Worm (Caenorhabditis elegans) whole organism, L3 larva: ENCODE results near the gene best-24.

Experiments used
- aly-2 ChIP-seq: fragments of 150-350 bp; optimal IDR thresholded peaks from 2 replicates; lab custom pipeline; 2014; ENCODE audit warnings: missing biosample characterization, missing genetic modification characterization
- ceh-16 ChIP-seq: sonication (generic microtip); optimal IDR thresholded peaks from 2 replicates; lab custom pipeline; 2017; ENCODE audit warnings: missing biosample characterization, missing genetic modification characterization
- fos-1 ChIP-seq: fragments of 150-350 bp; optimal IDR thresholded peaks from 2 replicates; lab custom pipeline; 2014; ENCODE audit warnings: missing biosample characterization, missing genetic modification characterization
- hmg-11 ChIP-seq: sonication (generic microtip); optimal IDR thresholded peaks from 2 replicates; lab custom pipeline; 2016; ENCODE audit warnings: missing genetic modification characterization, missing compliant biosample characterization
- mdl-1 ChIP-seq: fragments of 150-350 bp; optimal IDR thresholded peaks from 2 replicates; lab custom pipeline; 2014; ENCODE audit warnings: missing biosample characterization, missing genetic modification characterization
- unc-62 ChIP-seq: fragments of 150-350 bp; sonication (generic microtip); optimal IDR thresholded peaks from 4 replicates; lab custom pipeline; 2014; ENCODE audit warnings: missing biosample characterization, missing genetic modification reagents, missing genetic modification characterization
- ztf-4 ChIP-seq: fragments of 150-350 bp; optimal IDR thresholded peaks from 2 replicates; lab custom pipeline; 2014; ENCODE audit warnings: missing biosample characterization, missing genetic modification characterization

DNA sequence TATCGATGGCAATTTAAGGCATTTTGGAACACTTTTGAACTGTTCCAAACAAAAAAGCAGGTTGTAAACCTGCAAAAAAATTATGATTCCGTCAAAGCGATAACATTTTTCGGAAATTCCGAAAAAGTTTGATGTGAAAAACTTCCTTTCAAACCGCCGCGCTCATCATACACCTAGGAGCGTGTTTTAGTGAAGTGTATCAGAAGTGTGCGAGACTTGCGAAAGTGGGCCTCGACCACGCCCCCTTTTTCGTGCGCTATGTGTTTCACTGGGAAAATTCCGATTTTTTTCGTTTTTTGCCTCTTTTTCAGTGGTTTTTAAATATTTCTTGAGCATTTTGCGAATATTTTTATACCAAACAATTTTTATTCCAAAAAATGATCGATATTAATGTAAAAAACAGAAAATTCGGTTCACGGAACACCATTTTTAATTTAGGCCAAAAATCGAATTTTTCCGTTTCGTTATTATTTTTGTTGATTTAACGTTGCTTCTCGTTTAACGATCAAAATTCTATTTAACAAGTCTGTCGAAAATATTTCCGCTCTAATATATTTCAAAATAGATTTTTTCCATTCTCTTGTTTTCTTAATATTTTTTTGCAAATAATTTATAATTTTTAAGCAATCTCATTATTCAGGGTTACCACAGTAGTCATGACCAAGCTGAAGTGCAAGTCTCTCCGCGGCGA, 46.2 kb upstream of the best-24 start, which contains the start of gene rpl-35:
- peak; percentile 99 for TF ChIP-seq unc-62 (GFP tag; lab: Kevin White, UChicago)
- TF ChIP-seq hmg-11, result peak; percentile 95
- peak; percentile 82 for TF ChIP-seq ceh-16 (tag; lab: Kevin White, UChicago)
- TF ChIP-seq aly-2 (tag; lab: Kevin White, UChicago), result peak; percentile 95
- TF ChIP-seq mdl-1, result peak; percentile 79
- TF ChIP-seq fos-1 (tag; lab: Kevin White, UChicago), result peak; percentile 97
- peak; percentile 94 for TF ChIP-seq ztf-4 (tag; lab: Kevin White, UChicago)
